Worm (Caenorhabditis elegans): ENCODE results near the gene clec-232.

DNA sequence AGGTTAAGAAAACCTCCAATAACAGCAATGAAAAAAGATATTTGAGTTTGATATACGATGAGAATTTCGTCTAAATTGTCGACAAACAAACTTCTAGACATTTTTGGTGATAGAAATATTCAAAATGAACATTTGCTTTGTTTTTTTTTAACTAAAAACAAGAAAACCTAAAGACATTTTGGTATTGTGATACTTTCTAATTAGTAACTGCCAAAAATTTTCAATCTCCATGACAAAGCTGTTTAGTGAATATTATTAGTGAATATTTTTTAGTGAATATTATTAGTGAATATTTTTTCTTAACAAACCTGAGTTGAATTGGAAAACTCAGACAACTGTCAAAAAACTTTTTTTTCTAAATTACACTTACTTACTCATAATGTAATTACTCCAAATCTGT is 35.7 kb upstream of the clec-232 start, which contains the start of gene srw-55:
- TF ChIP-seq W03F9.2 (tag; optimal IDR thresholded peaks at IDR 0.05), result no peak
- no peak for TF ChIP-seq dao-5 (tag; optimal IDR thresholded peaks at IDR 0.05)
